Fruit fly (Drosophila melanogaster): ENCODE results near the gene Efhc1.1.

dm6 chrX:15746682-15747196 lies 36.8 kb downstream of the Efhc1.1 start:
- TF ChIP-seq ovo (GFP tag; optimal IDR thresholded peaks at IDR 0.05) (no peak), CG7045 (GFP tag; optimal IDR thresholded peaks at IDR 0.05) (no peak), tj (GFP tag; optimal IDR thresholded peaks at IDR 0.05) (no peak), CG14711 (tag; optimal IDR thresholded peaks at IDR 0.05) (no peak), Crg-1 (GFP tag; optimal IDR thresholded peaks at IDR 0.05) (no peak), Mnt (GFP tag; optimal IDR thresholded peaks at IDR 0.05) (peak; percentile 4)

All from whole organism, adult.